Fruit fly (Drosophila melanogaster): ENCODE data around the gene CG31200.

dm6 chr3R:20766156-20766486, 21.0 kb upstream of the CG31200 start:
- TF ChIP-seq usp (GFP tag; optimal IDR thresholded peaks at IDR 0.05) (no peak), pan (optimal IDR thresholded peaks at IDR 0.05) (no peak), psq (optimal IDR thresholded peaks at IDR 0.05) (no peak), EcR (GFP tag; optimal IDR thresholded peaks at IDR 0.05) (no peak), Dll (optimal IDR thresholded peaks at IDR 0.05) (no peak), CG8478 (optimal IDR thresholded peaks at IDR 0.05) (no peak)

All from whole organism.